Worm (Caenorhabditis elegans) whole organism, L4 larva: Measurements from ENCODE around the gene mboa-6.

ENCODE experiments used
- F10B5.3 ChIP-seq: sonication (generic microtip); optimal IDR thresholded peaks from 2 replicates; lab custom pipeline; 2016; ENCODE audit warnings: mild to moderate bottlenecking, missing genetic modification characterization, missing compliant biosample characterization
- F49E8.2 ChIP-seq: sonication (generic microtip); optimal IDR thresholded peaks from 2 replicates; lab custom pipeline; 2016; ENCODE audit warnings: missing compliant biosample characterization, mild to moderate bottlenecking, missing genetic modification characterization, borderline replicate concordance
- R02D3.7 ChIP-seq: fragments of 150-350 bp; sonication (generic microtip); optimal IDR thresholded peaks from 3 replicates; lab custom pipeline; 2014; ENCODE audit warnings: missing biosample characterization, missing genetic modification characterization
- T20F7.1 ChIP-seq: fragments of 200-800 bp; sonication (Bioruptor generic); optimal IDR thresholded peaks from 2 replicates; lab custom pipeline; 2018; ENCODE audit warnings: mild to moderate bottlenecking, missing genetic modification characterization, missing compliant biosample characterization
- T26A8.4 ChIP-seq: fragments of 200-800 bp; sonication (Bioruptor generic); IDR thresholded peaks from 2 replicates; pipeline ENCODE4 v1.3.6; 2022; ENCODE audit warnings: missing genetic modification characterization, missing compliant biosample characterization
- Y105C5A.15 ChIP-seq: fragments of 200-800 bp; sonication (Bioruptor generic); IDR thresholded peaks from 2 replicates; pipeline ENCODE4 v1.3.6; 2022; ENCODE audit warnings: missing genetic modification characterization, missing compliant biosample characterization
- Y48G9A.11 ChIP-seq: fragments of 200-800 bp; sonication (Bioruptor generic); IDR thresholded peaks from 2 replicates; pipeline ENCODE4 v1.3.6; 2022; ENCODE audit warnings: missing genetic modification reagents, missing genetic modification characterization, missing compliant biosample characterization
- Y75B8A.6 ChIP-seq: fragments of 200-800 bp; sonication (Bioruptor generic); IDR thresholded peaks from 2 replicates; pipeline ENCODE4 v1.3.6; 2022; ENCODE audit warnings: missing genetic modification reagents, missing genetic modification characterization, missing compliant biosample characterization
- ama-1 ChIP-seq: fragments of 150-350 bp; optimal IDR thresholded peaks from 2 replicates; lab custom pipeline; 2014; ENCODE audit warnings: inconsistent platforms, mixed read lengths
- attf-4 ChIP-seq: sonication (generic microtip); optimal IDR thresholded peaks from 3 replicates; lab custom pipeline; 2017; ENCODE audit warnings: missing biosample characterization, missing genetic modification characterization
- ceh-32 ChIP-seq: sonication (generic microtip); optimal IDR thresholded peaks from 2 replicates; lab custom pipeline; 2016; ENCODE audit warnings: mild to moderate bottlenecking, missing genetic modification characterization, missing compliant biosample characterization; ENCODE audit not compliant: poor library complexity
- ceh-62 ChIP-seq: sonication (generic microtip); optimal IDR thresholded peaks from 2 replicates; lab custom pipeline; 2017; ENCODE audit warnings: missing biosample characterization, missing genetic modification characterization
- ceh-82 ChIP-seq: sonication (generic microtip); optimal IDR thresholded peaks from 2 replicates; lab custom pipeline; 2017; ENCODE audit warnings: missing biosample characterization, missing genetic modification characterization
- ces-1 ChIP-seq: fragments of 150-350 bp; sonication (generic microtip); optimal IDR thresholded peaks from 4 replicates; lab custom pipeline; 2014; ENCODE audit warnings: missing biosample characterization, missing genetic modification reagents, missing genetic modification characterization
- cey-2 ChIP-seq: sonication (generic microtip); optimal IDR thresholded peaks from 3 replicates; lab custom pipeline; 2017; ENCODE audit warnings: missing genetic modification characterization, mild to moderate bottlenecking, missing compliant biosample characterization, antibody characterized with exemption, borderline replicate concordance; ENCODE audit not compliant: insufficient read depth
- ctbp-1 ChIP-seq: fragments of 200-800 bp; sonication (Bioruptor generic); IDR thresholded peaks from 2 replicates; pipeline ENCODE4 v1.3.6; 2022; ENCODE audit warnings: missing genetic modification reagents, missing genetic modification characterization, missing compliant biosample characterization
- daf-12 ChIP-seq: fragments of 150-350 bp; optimal IDR thresholded peaks from 2 replicates; lab custom pipeline; 2014; ENCODE audit warnings: missing biosample characterization, missing genetic modification reagents, missing genetic modification characterization
- daf-16 ChIP-seq, 3 experiments: sonication (generic microtip); optimal IDR thresholded peaks; 2 replicates each; lab custom pipeline; 2016 to 2017; ENCODE audit warnings: missing genetic modification characterization in 3 of 3, missing genetic modification reagents in 3 of 3, mild to moderate bottlenecking in 2 of 3, missing compliant biosample characterization in 2 of 3, missing biosample characterization in 1 of 3, moderate library complexity in 1 of 3
- daf-19 ChIP-seq: fragments of 200-800 bp; sonication (Bioruptor generic); conservative IDR thresholded peaks from 2 replicates; pipeline ENCODE4 v1.3.6; 2022; ENCODE audit warnings: missing genetic modification characterization, missing compliant biosample characterization
- daf-8 ChIP-seq: fragments of 200-800 bp; sonication (Bioruptor generic); IDR thresholded peaks from 2 replicates; pipeline ENCODE4 v1.3.6; 2022; ENCODE audit warnings: missing genetic modification characterization, missing compliant biosample characterization
- dmd-8 ChIP-seq: fragments of 200-800 bp; sonication (Bioruptor generic); IDR thresholded peaks from 2 replicates; pipeline ENCODE4 v1.3.6; 2022; ENCODE audit warnings: missing genetic modification characterization, missing compliant biosample characterization
- duxl-1 ChIP-seq: sonication (generic microtip); optimal IDR thresholded peaks from 2 replicates; lab custom pipeline; 2016; ENCODE audit warnings: mild to moderate bottlenecking, missing genetic modification characterization, moderate library complexity, missing compliant biosample characterization; ENCODE audit not compliant: poor library complexity
- fos-1 ChIP-seq: fragments of 150-350 bp; optimal IDR thresholded peaks from 2 replicates; lab custom pipeline; 2014; ENCODE audit warnings: missing biosample characterization, missing genetic modification characterization
- gei-8 ChIP-seq: fragments of 200-800 bp; sonication (Bioruptor generic); optimal IDR thresholded peaks from 2 replicates; lab custom pipeline; 2018; ENCODE audit warnings: mild to moderate bottlenecking, missing genetic modification characterization, missing compliant biosample characterization
- hif-1 ChIP-seq, 2 experiments: sonication (generic microtip); optimal IDR thresholded peaks; 2 replicates each; lab custom pipeline; 2016 to 2017; ENCODE audit warnings: missing compliant biosample characterization in 2 of 2, missing genetic modification characterization in 2 of 2, missing genetic modification reagents in 2 of 2, missing genotype in 2 of 2, mild to moderate bottlenecking in 1 of 2
- hmg-1.1 ChIP-seq: fragments of 200-800 bp; sonication (Bioruptor generic); IDR thresholded peaks from 2 replicates; pipeline ENCODE4 v1.3.6; 2022; ENCODE audit warnings: missing genetic modification reagents, missing genetic modification characterization, missing compliant biosample characterization
- lin-29 ChIP-seq: fragments of 200-800 bp; sonication (Bioruptor generic); IDR thresholded peaks from 2 replicates; pipeline ENCODE4 v1.3.6; 2022; ENCODE audit warnings: missing genetic modification reagents, missing genetic modification characterization, missing compliant biosample characterization
- lin-38 ChIP-seq: fragments of 200-800 bp; sonication (Bioruptor generic); IDR thresholded peaks from 2 replicates; pipeline ENCODE4 v1.3.6; 2022; ENCODE audit warnings: missing genetic modification reagents, missing genetic modification characterization, missing compliant biosample characterization
- lir-3 ChIP-seq: sonication (generic microtip); optimal IDR thresholded peaks from 2 replicates; lab custom pipeline; 2016; ENCODE audit warnings: mild to moderate bottlenecking, missing genetic modification characterization, missing compliant biosample characterization
- madf-5 ChIP-seq, 2 experiments: fragments of 200-800 bp; sonication (Bioruptor generic); IDR thresholded peaks; 2 replicates each; pipeline ENCODE4 v1.3.6; 2022; ENCODE audit warnings: missing compliant biosample characterization in 2 of 2, missing genetic modification characterization in 2 of 2
- madf-9 ChIP-seq: fragments of 200-800 bp; sonication (Bioruptor generic); conservative IDR thresholded peaks from 2 replicates; pipeline ENCODE4 v1.3.6; 2022; ENCODE audit warnings: missing genetic modification reagents, missing genetic modification characterization, missing compliant biosample characterization
- mep-1 ChIP-seq: fragments of 150-350 bp; sonication (generic microtip); optimal IDR thresholded peaks from 3 replicates; lab custom pipeline; 2014; ENCODE audit warnings: missing biosample characterization, missing genetic modification characterization
- mes-2 ChIP-seq: sonication (generic microtip); optimal IDR thresholded peaks from 2 replicates; lab custom pipeline; 2016; ENCODE audit warnings: missing genotype, mild to moderate bottlenecking, missing genetic modification characterization, missing compliant biosample characterization; ENCODE audit not compliant: poor library complexity, severe bottlenecking
- mxl-2 ChIP-seq: fragments of 200-800 bp; sonication (Bioruptor generic); conservative IDR thresholded peaks from 2 replicates; pipeline ENCODE4 v1.3.6; 2022; ENCODE audit warnings: missing genetic modification reagents, missing genetic modification characterization, missing compliant biosample characterization
- mxl-3 ChIP-seq: fragments of 200-800 bp; sonication (Bioruptor generic); optimal IDR thresholded peaks from 2 replicates; lab custom pipeline; 2018; ENCODE audit warnings: mild to moderate bottlenecking, missing genetic modification characterization, missing compliant biosample characterization
- nhr-11 ChIP-seq: fragments of 150-350 bp; optimal IDR thresholded peaks from 2 replicates; lab custom pipeline; 2014; ENCODE audit warnings: missing biosample characterization, missing genetic modification characterization
- nhr-111 ChIP-seq: fragments of 200-800 bp; sonication (Bioruptor generic); optimal IDR thresholded peaks from 2 replicates; lab custom pipeline; 2018; ENCODE audit warnings: mild to moderate bottlenecking, missing genetic modification characterization, missing compliant biosample characterization
- nhr-76 ChIP-seq: fragments of 150-350 bp; optimal IDR thresholded peaks from 2 replicates; lab custom pipeline; 2014; ENCODE audit warnings: missing biosample characterization, missing genetic modification characterization
- rbr-2 ChIP-seq: sonication (generic microtip); optimal IDR thresholded peaks from 2 replicates; lab custom pipeline; 2016; ENCODE audit warnings: missing genotype, missing genetic modification characterization, missing compliant biosample characterization
- sdz-12 ChIP-seq: fragments of 200-800 bp; sonication (Bioruptor generic); optimal IDR thresholded peaks from 2 replicates; lab custom pipeline; 2018; ENCODE audit warnings: mild to moderate bottlenecking, missing genetic modification characterization, missing compliant biosample characterization
- set-16 ChIP-seq: fragments of 200-800 bp; sonication (Bioruptor generic); IDR thresholded peaks from 2 replicates; pipeline ENCODE4 v1.3.6; 2022; ENCODE audit warnings: missing genetic modification reagents, missing genetic modification characterization, missing compliant biosample characterization
- snpc-1.2 ChIP-seq: fragments of 200-800 bp; sonication (Bioruptor generic); IDR thresholded peaks from 2 replicates; pipeline ENCODE4 v1.3.6; 2022; ENCODE audit warnings: missing genetic modification reagents, missing genetic modification characterization, missing compliant biosample characterization
- snpc-4 ChIP-seq: fragments of 150-350 bp; optimal IDR thresholded peaks from 2 replicates; lab custom pipeline; 2014; ENCODE audit warnings: missing biosample characterization, missing genetic modification characterization
- tag-97 ChIP-seq: fragments of 200-800 bp; sonication (Bioruptor generic); IDR thresholded peaks from 2 replicates; pipeline ENCODE4 v1.3.6; 2022; ENCODE audit warnings: missing genetic modification characterization, missing compliant biosample characterization
- zag-1 ChIP-seq: fragments of 150-350 bp; optimal IDR thresholded peaks from 2 replicates; lab custom pipeline; 2014; ENCODE audit warnings: missing biosample characterization, missing genetic modification characterization
- zfp-3 ChIP-seq: fragments of 200-800 bp; sonication (Bioruptor generic); conservative IDR thresholded peaks from 2 replicates; pipeline ENCODE4 v1.3.6; 2022; ENCODE audit warnings: missing genetic modification reagents, missing genetic modification characterization, missing compliant biosample characterization
- zip-2 ChIP-seq: fragments of 150-350 bp; optimal IDR thresholded peaks from 2 replicates; lab custom pipeline; 2014; ENCODE audit warnings: missing biosample characterization, missing genetic modification characterization
- ztf-11 ChIP-seq: fragments of 150-350 bp; optimal IDR thresholded peaks from 2 replicates; lab custom pipeline; 2014; ENCODE audit warnings: missing biosample characterization, missing genetic modification characterization
- ztf-7 ChIP-seq: fragments of 150-350 bp; optimal IDR thresholded peaks from 2 replicates; lab custom pipeline; 2014; ENCODE audit warnings: missing biosample characterization, missing genetic modification characterization

Gene mboa-6

DNA sequence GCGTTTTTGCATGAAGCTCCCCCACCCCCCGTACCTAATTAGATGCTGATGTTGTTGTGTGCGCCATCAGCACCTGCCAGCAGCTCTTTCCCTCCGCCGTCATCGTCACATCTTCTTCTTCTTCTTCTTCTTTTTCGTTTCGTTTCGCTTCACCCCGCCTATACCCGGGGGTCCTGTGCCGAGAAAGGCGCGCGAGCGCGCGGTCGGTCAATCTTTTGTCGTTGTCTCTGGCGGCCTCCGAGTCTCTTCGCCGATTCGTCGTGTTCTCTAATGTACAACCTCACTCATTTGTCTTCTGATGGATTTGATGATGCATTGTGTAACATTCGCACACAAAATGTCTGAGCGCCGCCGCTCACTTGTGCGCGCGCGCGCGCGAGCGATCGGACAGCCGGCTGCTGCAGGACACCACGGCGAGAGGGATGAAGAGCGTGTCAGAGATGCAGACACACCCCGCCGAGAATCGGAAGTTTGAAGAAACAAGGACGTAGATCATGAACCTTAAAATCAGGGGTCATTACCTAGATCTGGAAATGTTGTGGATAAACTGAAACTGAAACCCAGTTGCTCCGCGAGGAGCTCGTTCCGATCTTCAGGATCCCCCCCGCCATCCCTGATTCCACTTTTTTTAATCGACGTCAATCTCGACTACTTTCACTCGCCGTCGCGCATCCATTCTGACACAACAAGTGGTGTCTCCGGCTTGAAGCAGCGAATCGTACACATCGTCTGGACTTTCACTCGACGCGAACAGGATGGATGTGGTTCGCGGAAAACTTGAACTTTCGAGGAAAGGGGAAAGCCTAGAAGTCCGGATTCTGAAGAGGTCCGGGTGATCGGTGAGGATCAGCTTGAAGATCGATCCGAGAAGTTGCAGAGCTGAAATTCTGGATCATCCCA, 38.1 kb downstream of the mboa-6 start (continued):
- TF ChIP-seq daf-16 (GFP tag; optimal IDR thresholded peaks at IDR 0.05; lab: Kevin White, UChicago) (peak in 1 of 2 experiments; percentile 50), daf-16 (tag; optimal IDR thresholded peaks at IDR 0.05; lab: Kevin White, UChicago) (no peak), daf-12 (no peak), mxl-2 (GFP tag; lab: Robert Waterston, UW) (0 out of 2 replicates have a peak, but pooled peaks have one; percentile 57), set-16 (GFP tag; lab: Robert Waterston, UW) (peak; percentile 100), lin-38 (GFP tag; lab: Robert Waterston, UW) (peak; percentile 59), ctbp-1 (peak; percentile 94), madf-5 (GFP tag; IDR thresholded peaks at IDR 0.05; lab: Robert Waterston, UW) (no peak), ceh-32 (tag; lab: Kevin White, UChicago) (peak; percentile 52), daf-19 (GFP tag; lab: Robert Waterston, UW) (no peak), lin-29 (GFP tag; lab: Robert Waterston, UW) (peak; percentile 86), T20F7.1 (GFP tag; lab: Kevin White, UChicago) (peak; percentile 68), nhr-76 (no peak), F49E8.2 (tag; lab: Kevin White, UChicago) (no peak), Y105C5A.15 (GFP tag; lab: Robert Waterston, UW) (no peak), hmg-1.1 (GFP tag; lab: Robert Waterston, UW) (peak; percentile 88), fos-1 (tag; lab: Kevin White, UChicago) (no peak), Y48G9A.11 (GFP tag; lab: Robert Waterston, UW) (no peak), madf-9 (GFP tag; lab: Robert Waterston, UW) (peak; percentile 88), ceh-82 (tag; lab: Kevin White, UChicago) (no peak), T26A8.4 (peak; percentile 61; the same call in 1 of the 2 replicates), lir-3 (no peak), rbr-2 (tag; lab: Kevin White, UChicago) (peak; percentile 88), Y75B8A.6 (GFP tag; lab: Robert Waterston, UW) (no peak), R02D3.7 (tag; lab: Kevin White, UChicago) (no peak), nhr-111 (GFP tag; lab: Kevin White, UChicago) (no peak), nhr-11 (tag; lab: Kevin White, UChicago) (peak; percentile 71), daf-8 (GFP tag; lab: Robert Waterston, UW) (no peak), cey-2 (tag; lab: Kevin White, UChicago) (no peak), tag-97 (GFP tag; lab: Robert Waterston, UW) (no peak), mes-2 (peak; percentile 69), attf-4 (no peak), dmd-8 (no peak), snpc-1.2 (no peak), zip-2 (no peak), ztf-7 (no peak), F10B5.3 (tag; lab: Kevin White, UChicago) (no peak), zfp-3 (no peak), sdz-12 (GFP tag; lab: Kevin White, UChicago) (no peak), gei-8 (peak; percentile 98), ama-1 (no peak), duxl-1 (tag; lab: Kevin White, UChicago) (no peak), mep-1 (tag; lab: Kevin White, UChicago) (peak; percentile 86), ztf-11 (tag; lab: Kevin White, UChicago) (no peak), ceh-62 (tag; lab: Kevin White, UChicago) (no peak), ces-1 (GFP tag; lab: Kevin White, UChicago) (no peak), zag-1 (tag; lab: Kevin White, UChicago) (peak; percentile 38), mxl-3 (GFP tag; lab: Kevin White, UChicago) (peak; percentile 95), snpc-4 (tag; lab: Kevin White, UChicago) (no peak), hif-1 (tag; optimal IDR thresholded peaks at IDR 0.05; lab: Kevin White, UChicago) (peak in 1 of 2 experiments; percentile 52)
